Worm (Caenorhabditis elegans) whole organism, L3 larva: Measurements from ENCODE around the gene F10E7.6.

Experiments
- ZK546.5 ChIP-seq: sonication (generic microtip); optimal IDR thresholded peaks from 2 replicates; lab custom pipeline; 2017; ENCODE audit warnings: missing biosample characterization, missing genetic modification characterization
- ama-1 ChIP-seq: fragments of 150-350 bp; optimal IDR thresholded peaks from 2 replicates; lab custom pipeline; 2018
- ceh-16 ChIP-seq: sonication (generic microtip); optimal IDR thresholded peaks from 2 replicates; lab custom pipeline; 2017; ENCODE audit warnings: missing biosample characterization, missing genetic modification characterization
- elt-1 ChIP-seq: fragments of 150-350 bp; optimal IDR thresholded peaks from 2 replicates; lab custom pipeline; 2014; ENCODE audit warnings: missing biosample characterization, missing genetic modification characterization
- fkh-10 ChIP-seq: sonication (generic microtip); optimal IDR thresholded peaks from 2 replicates; lab custom pipeline; 2017; ENCODE audit warnings: missing biosample characterization, missing genetic modification reagents, missing genetic modification characterization
- lin-15B ChIP-seq: fragments of 150-350 bp; optimal IDR thresholded peaks from 2 replicates; lab custom pipeline; 2014; ENCODE audit warnings: missing biosample characterization, missing genetic modification characterization
- nhr-25 ChIP-seq: sonication (generic microtip); optimal IDR thresholded peaks from 2 replicates; lab custom pipeline; 2017; ENCODE audit warnings: missing biosample characterization, missing genetic modification characterization
- nhr-28 ChIP-seq: fragments of 150-350 bp; optimal IDR thresholded peaks from 2 replicates; lab custom pipeline; 2014; ENCODE audit warnings: missing biosample characterization, missing genetic modification characterization
- nhr-76 ChIP-seq: fragments of 150-350 bp; sonication (generic microtip); optimal IDR thresholded peaks from 5 replicates; lab custom pipeline; 2014; ENCODE audit warnings: missing biosample characterization, missing genetic modification characterization
- pqm-1 ChIP-seq: fragments of 150-350 bp; optimal IDR thresholded peaks from 2 replicates; lab custom pipeline; 2017; ENCODE audit warnings: missing biosample characterization, missing genetic modification characterization, inconsistent platforms
- unc-39 ChIP-seq: sonication (generic microtip); optimal IDR thresholded peaks from 4 replicates; lab custom pipeline; 2017; ENCODE audit warnings: missing biosample characterization, missing genetic modification characterization
- unc-62 ChIP-seq: fragments of 150-350 bp; sonication (generic microtip); optimal IDR thresholded peaks from 4 replicates; lab custom pipeline; 2014; ENCODE audit warnings: missing biosample characterization, missing genetic modification reagents, missing genetic modification characterization

ce11 chrII:7155392-7155791 lies 42.5 kb downstream of the F10E7.6 start, which contains the start of gene C27H5.2:
- no peak for TF ChIP-seq ceh-16
- no peak for TF ChIP-seq nhr-28 (tag; lab: Kevin White, UChicago)
- TF ChIP-seq fkh-10 (GFP tag; lab: Kevin White, UChicago), result no peak
- peak; percentile 27 for TF ChIP-seq ama-1 (lab: Kevin White, UChicago)
- no peak for TF ChIP-seq unc-39 (tag; lab: Kevin White, UChicago)
- TF ChIP-seq nhr-76 (tag; lab: Kevin White, UChicago), result no peak
- TF ChIP-seq unc-62, result no peak
- TF ChIP-seq ZK546.5 (tag; lab: Kevin White, UChicago), result no peak
- TF ChIP-seq elt-1 (tag; lab: Kevin White, UChicago), result no peak
- no peak for TF ChIP-seq pqm-1 (tag; lab: Kevin White, UChicago)
- no peak for TF ChIP-seq lin-15B
- peak; percentile 13 for TF ChIP-seq nhr-25 (tag; lab: Kevin White, UChicago)
